Fruit fly (Drosophila melanogaster): ENCODE results near the gene nerfin-1.

nerfin-1 gene

dm6 chr3L:876656-877055 lies 32.3 kb upstream of the nerfin-1 start (continued):
- TF ChIP-seq CG15011 (GFP tag; optimal IDR thresholded peaks at IDR 0.05), result no peak
- TF ChIP-seq ttk (GFP tag; IDR thresholded peaks at IDR 0.05), result no peak
- TF ChIP-seq CkIIα-i1 (GFP tag; IDR thresholded peaks at IDR 0.05), result no peak
- TF ChIP-seq CG7745 (tag; optimal IDR thresholded peaks at IDR 0.05), result no peak
- TF ChIP-seq CG6683 (GFP tag; optimal IDR thresholded peaks at IDR 0.05), result no peak
- TF ChIP-seq unc-4 (GFP tag; IDR thresholded peaks at IDR 0.05; ENCODE audit: partially characterized antibody), result no peak
- TF ChIP-seq CG17612 (GFP tag; IDR thresholded peaks at IDR 0.05), result no peak
- TF ChIP-seq zf30C (GFP tag; optimal IDR thresholded peaks at IDR 0.05), result no peak
- no peak for TF ChIP-seq kni (GFP tag; optimal IDR thresholded peaks at IDR 0.05)
- TF ChIP-seq gem (tag; optimal IDR thresholded peaks at IDR 0.05), result no peak
- TF ChIP-seq ase (GFP tag; IDR thresholded peaks at IDR 0.05), result no peak
- no peak for TF ChIP-seq CG9609 (GFP tag; optimal IDR thresholded peaks at IDR 0.05)
- TF ChIP-seq vnd (GFP tag; IDR thresholded peaks at IDR 0.05; ENCODE audit: partially characterized antibody), result peak; percentile 55; the same call in 2 of the 3 replicates
- no peak for TF ChIP-seq CG4854 (GFP tag; optimal IDR thresholded peaks at IDR 0.05)
- no peak for TF ChIP-seq Fer2 (tag; optimal IDR thresholded peaks at IDR 0.05)
- TF ChIP-seq Hmx (GFP tag; optimal IDR thresholded peaks at IDR 0.05), result no peak
- no peak for TF ChIP-seq CG1832 (GFP tag; optimal IDR thresholded peaks at IDR 0.05)
- TF ChIP-seq CG10267 (tag; optimal IDR thresholded peaks at IDR 0.05), result no peak
- peak; percentile 13 for TF ChIP-seq grn (GFP tag; optimal IDR thresholded peaks at IDR 0.05)
- peak; percentile 14 for TF ChIP-seq CG17912 (GFP tag; optimal IDR thresholded peaks at IDR 0.05)
- TF ChIP-seq ken (GFP tag; IDR thresholded peaks at IDR 0.05), result no peak
- TF ChIP-seq crol (GFP tag; IDR thresholded peaks at IDR 0.05), result no peak
- TF ChIP-seq Asciz (GFP tag; optimal IDR thresholded peaks at IDR 0.05), result peak; percentile 8
- peak; percentile 7 for TF ChIP-seq HmgZ (tag; optimal IDR thresholded peaks at IDR 0.05)
- no peak for TF ChIP-seq lbe (GFP tag; optimal IDR thresholded peaks at IDR 0.05)
- no peak for TF ChIP-seq CG34422 (GFP tag; IDR thresholded peaks at IDR 0.05)
- no peak for TF ChIP-seq wek (GFP tag; optimal IDR thresholded peaks at IDR 0.05)
- no peak for TF ChIP-seq CG43689 (GFP tag; IDR thresholded peaks at IDR 0.05)
- no peak for TF ChIP-seq Ssrp (tag; optimal IDR thresholded peaks at IDR 0.05)
- TF ChIP-seq CG8359 (GFP tag; optimal IDR thresholded peaks at IDR 0.05; ENCODE audit: borderline replicate concordance), result no peak
- no peak for TF ChIP-seq CG8388 (GFP tag; optimal IDR thresholded peaks at IDR 0.05)
- no peak for TF ChIP-seq Myb (GFP tag; optimal IDR thresholded peaks at IDR 0.05)
- no peak for TF ChIP-seq CG17802 (tag; optimal IDR thresholded peaks at IDR 0.05)
- TF ChIP-seq ERR (GFP tag; optimal IDR thresholded peaks at IDR 0.05), result no peak
- TF ChIP-seq fru (optimal IDR thresholded peaks at IDR 0.05), result no peak
- no peak for TF ChIP-seq hb (GFP tag; IDR thresholded peaks at IDR 0.05; ENCODE audit: partially characterized antibody)
- TF ChIP-seq CG5953 (GFP tag; IDR thresholded peaks at IDR 0.05), result no peak
- TF ChIP-seq yki (optimal IDR thresholded peaks at IDR 0.05), result no peak
- no peak for TF ChIP-seq hkb (optimal IDR thresholded peaks at IDR 0.05)
- TF ChIP-seq hkb (GFP tag; IDR thresholded peaks at IDR 0.05), result no peak
- no peak for TF ChIP-seq tna (GFP tag; IDR thresholded peaks at IDR 0.05; ENCODE audit: partially characterized antibody)
- TF ChIP-seq nom (GFP tag; optimal IDR thresholded peaks at IDR 0.05), result no peak
- 0 out of 4 replicates have a peak, but pooled peaks have one; percentile 5 for TF ChIP-seq chinmo (GFP tag; IDR thresholded peaks at IDR 0.05; ENCODE audit: partially characterized antibody)
- no peak for TF ChIP-seq CG33213 (GFP tag; optimal IDR thresholded peaks at IDR 0.05)
- no peak for TF ChIP-seq caup (GFP tag; optimal IDR thresholded peaks at IDR 0.05; ENCODE audit: severe bottlenecking)
- peak; percentile 83 for TF ChIP-seq mirr (GFP tag; optimal IDR thresholded peaks at IDR 0.05)
- no peak for TF ChIP-seq h (optimal IDR thresholded peaks at IDR 0.05)
- peak; percentile 85 for TF ChIP-seq CG34376 (GFP tag; optimal IDR thresholded peaks at IDR 0.05)
- no peak for TF ChIP-seq unpg (GFP tag; optimal IDR thresholded peaks at IDR 0.05)
- TF ChIP-seq CG16779 (GFP tag; IDR thresholded peaks at IDR 0.05), result 0 out of 2 replicates have a peak, but pooled peaks have one; percentile 15
- TF ChIP-seq CG9817 (tag; optimal IDR thresholded peaks at IDR 0.05), result no peak
- no peak for TF ChIP-seq Rx (GFP tag; IDR thresholded peaks at IDR 0.05)

Data from whole organism, embryonic.